Worm (Caenorhabditis elegans): ENCODE measurements around the gene cid-1.

- TF ChIP-seq him-1 (tag; optimal IDR thresholded peaks at IDR 0.05): no peak
- no peak for TF ChIP-seq dao-5 (tag; optimal IDR thresholded peaks at IDR 0.05)
Observed at ce11 chrIII:5139768-5140167, 34.0 kb upstream of the cid-1 start.

Measured in whole organism, L4/young adult.